Worm (Caenorhabditis elegans) whole organism, L4 larva: ENCODE measurements around the gene C50B6.9.

ENCODE experiments used
- F26F4.8 ChIP-seq: fragments of 200-800 bp; sonication (Bioruptor generic); conservative IDR thresholded peaks from 2 replicates; pipeline ENCODE4 v1.3.6; 2022; ENCODE audit warnings: missing genetic modification characterization, missing compliant biosample characterization
- F49E8.2 ChIP-seq: sonication (generic microtip); optimal IDR thresholded peaks from 2 replicates; lab custom pipeline; 2016; ENCODE audit warnings: missing compliant biosample characterization, mild to moderate bottlenecking, missing genetic modification characterization, borderline replicate concordance
- T20F7.1 ChIP-seq: fragments of 200-800 bp; sonication (Bioruptor generic); optimal IDR thresholded peaks from 2 replicates; lab custom pipeline; 2018; ENCODE audit warnings: mild to moderate bottlenecking, missing genetic modification characterization, missing compliant biosample characterization
- T26A8.4 ChIP-seq: fragments of 200-800 bp; sonication (Bioruptor generic); IDR thresholded peaks from 2 replicates; pipeline ENCODE4 v1.3.6; 2022; ENCODE audit warnings: missing genetic modification characterization, missing compliant biosample characterization
- Y105C5A.15 ChIP-seq: fragments of 200-800 bp; sonication (Bioruptor generic); IDR thresholded peaks from 2 replicates; pipeline ENCODE4 v1.3.6; 2022; ENCODE audit warnings: missing genetic modification characterization, missing compliant biosample characterization
- Y48G9A.11 ChIP-seq: fragments of 200-800 bp; sonication (Bioruptor generic); IDR thresholded peaks from 2 replicates; pipeline ENCODE4 v1.3.6; 2022; ENCODE audit warnings: missing genetic modification reagents, missing genetic modification characterization, missing compliant biosample characterization
- Y5F2A.4 ChIP-seq: fragments of 200-800 bp; sonication (Bioruptor generic); optimal IDR thresholded peaks from 2 replicates; lab custom pipeline; 2018; ENCODE audit warnings: mild to moderate bottlenecking, missing genetic modification characterization, missing compliant biosample characterization
- ZK337.2 ChIP-seq: fragments of 200-800 bp; sonication (Bioruptor generic); IDR thresholded peaks from 2 replicates; pipeline ENCODE4 v1.3.6; 2022; ENCODE audit warnings: missing genetic modification reagents, missing genetic modification characterization, missing compliant biosample characterization
- aha-1 ChIP-seq: fragments of 150-350 bp; peaks from one replicate; lab custom pipeline; 2014; ENCODE audit warnings: missing biosample characterization, missing genetic modification characterization
- ama-1 ChIP-seq: fragments of 150-350 bp; optimal IDR thresholded peaks from 2 replicates; lab custom pipeline; 2014; ENCODE audit warnings: inconsistent platforms, mixed read lengths
- ceh-28 ChIP-seq: fragments of 150-350 bp; optimal IDR thresholded peaks from 2 replicates; lab custom pipeline; 2014; ENCODE audit warnings: missing biosample characterization, missing genetic modification reagents, missing genetic modification characterization
- cey-2 ChIP-seq: sonication (generic microtip); optimal IDR thresholded peaks from 3 replicates; lab custom pipeline; 2017; ENCODE audit warnings: missing genetic modification characterization, mild to moderate bottlenecking, missing compliant biosample characterization, antibody characterized with exemption, borderline replicate concordance; ENCODE audit not compliant: insufficient read depth
- ctbp-1 ChIP-seq: fragments of 200-800 bp; sonication (Bioruptor generic); IDR thresholded peaks from 2 replicates; pipeline ENCODE4 v1.3.6; 2022; ENCODE audit warnings: missing genetic modification reagents, missing genetic modification characterization, missing compliant biosample characterization
- daf-16 ChIP-seq, 3 experiments: sonication (generic microtip); optimal IDR thresholded peaks; 2 replicates each; lab custom pipeline; 2016 to 2017; ENCODE audit warnings: missing genetic modification characterization in 3 of 3, missing genetic modification reagents in 3 of 3, mild to moderate bottlenecking in 2 of 3, missing compliant biosample characterization in 2 of 3, missing biosample characterization in 1 of 3, moderate library complexity in 1 of 3
- daf-19 ChIP-seq: fragments of 200-800 bp; sonication (Bioruptor generic); conservative IDR thresholded peaks from 2 replicates; pipeline ENCODE4 v1.3.6; 2022; ENCODE audit warnings: missing genetic modification characterization, missing compliant biosample characterization
- daf-8 ChIP-seq: fragments of 200-800 bp; sonication (Bioruptor generic); IDR thresholded peaks from 2 replicates; pipeline ENCODE4 v1.3.6; 2022; ENCODE audit warnings: missing genetic modification characterization, missing compliant biosample characterization
- dmd-6 ChIP-seq: fragments of 200-800 bp; sonication (Bioruptor generic); IDR thresholded peaks from 2 replicates; pipeline ENCODE4 v1.3.6; 2022; ENCODE audit warnings: missing genetic modification reagents, missing genetic modification characterization, missing compliant biosample characterization
- dpl-1 ChIP-seq: fragments of 150-350 bp; optimal IDR thresholded peaks from 2 replicates; lab custom pipeline; 2014; ENCODE audit warnings: missing biosample characterization, missing genetic modification reagents, missing genetic modification characterization
- duxl-1 ChIP-seq: sonication (generic microtip); optimal IDR thresholded peaks from 2 replicates; lab custom pipeline; 2016; ENCODE audit warnings: mild to moderate bottlenecking, missing genetic modification characterization, moderate library complexity, missing compliant biosample characterization; ENCODE audit not compliant: poor library complexity
- egl-27 ChIP-seq: sonication (generic microtip); optimal IDR thresholded peaks from 3 replicates; lab custom pipeline; 2017; ENCODE audit warnings: missing biosample characterization, missing genetic modification reagents, missing genetic modification characterization
- gei-8 ChIP-seq: fragments of 200-800 bp; sonication (Bioruptor generic); optimal IDR thresholded peaks from 2 replicates; lab custom pipeline; 2018; ENCODE audit warnings: mild to moderate bottlenecking, missing genetic modification characterization, missing compliant biosample characterization
- hif-1 ChIP-seq, 2 experiments: sonication (generic microtip); optimal IDR thresholded peaks; 2 replicates each; lab custom pipeline; 2016 to 2017; ENCODE audit warnings: missing compliant biosample characterization in 2 of 2, missing genetic modification characterization in 2 of 2, missing genetic modification reagents in 2 of 2, missing genotype in 2 of 2, mild to moderate bottlenecking in 1 of 2
- hlh-30 ChIP-seq: sonication (generic microtip); optimal IDR thresholded peaks from 2 replicates; lab custom pipeline; 2017; ENCODE audit warnings: antibody characterized with exemption, mild to moderate bottlenecking, missing genetic modification characterization, missing compliant biosample characterization; ENCODE audit not compliant: insufficient read depth
- lim-7 ChIP-seq: fragments of 200-800 bp; sonication (Bioruptor generic); IDR thresholded peaks from 2 replicates; pipeline ENCODE4 v1.3.6; 2022; ENCODE audit warnings: missing genetic modification characterization, missing compliant biosample characterization
- lin-1 ChIP-seq: fragments of 200-800 bp; sonication (Bioruptor generic); IDR thresholded peaks from 2 replicates; pipeline ENCODE4 v1.3.6; 2022; ENCODE audit warnings: missing genetic modification reagents, missing genetic modification characterization, missing compliant biosample characterization
- lin-13 ChIP-seq: fragments of 150-350 bp; optimal IDR thresholded peaks from 2 replicates; lab custom pipeline; 2014; ENCODE audit warnings: missing biosample characterization, missing genetic modification reagents, missing genetic modification characterization
- lin-15B ChIP-seq: fragments of 150-350 bp; sonication (generic microtip); optimal IDR thresholded peaks from 3 replicates; lab custom pipeline; 2014; ENCODE audit warnings: missing biosample characterization, missing genetic modification characterization
- lin-29 ChIP-seq: fragments of 200-800 bp; sonication (Bioruptor generic); IDR thresholded peaks from 2 replicates; pipeline ENCODE4 v1.3.6; 2022; ENCODE audit warnings: missing genetic modification reagents, missing genetic modification characterization, missing compliant biosample characterization
- lsy-2 ChIP-seq, 2 experiments: fragments of 150-350 bp in 1 of 2; sonication (generic microtip) in 1 of 2; optimal IDR thresholded peaks; 2 replicates each; lab custom pipeline; 2014 to 2017; ENCODE audit warnings: missing biosample characterization in 2 of 2, missing genetic modification characterization in 2 of 2
- madf-5 ChIP-seq, 2 experiments: fragments of 200-800 bp; sonication (Bioruptor generic); IDR thresholded peaks; 2 replicates each; pipeline ENCODE4 v1.3.6; 2022; ENCODE audit warnings: missing compliant biosample characterization in 2 of 2, missing genetic modification characterization in 2 of 2
- mdt-29 ChIP-seq: fragments of 200-800 bp; sonication (Bioruptor generic); IDR thresholded peaks from 2 replicates; pipeline ENCODE4 v1.3.6; 2022; ENCODE audit warnings: missing genetic modification reagents, missing genetic modification characterization, missing compliant biosample characterization
- mes-2 ChIP-seq: sonication (generic microtip); optimal IDR thresholded peaks from 2 replicates; lab custom pipeline; 2016; ENCODE audit warnings: missing genotype, mild to moderate bottlenecking, missing genetic modification characterization, missing compliant biosample characterization; ENCODE audit not compliant: poor library complexity, severe bottlenecking
- mxl-2 ChIP-seq: fragments of 200-800 bp; sonication (Bioruptor generic); conservative IDR thresholded peaks from 2 replicates; pipeline ENCODE4 v1.3.6; 2022; ENCODE audit warnings: missing genetic modification reagents, missing genetic modification characterization, missing compliant biosample characterization
- nhr-11 ChIP-seq: fragments of 150-350 bp; optimal IDR thresholded peaks from 2 replicates; lab custom pipeline; 2014; ENCODE audit warnings: missing biosample characterization, missing genetic modification characterization
- nhr-41 ChIP-seq: fragments of 200-800 bp; sonication (Bioruptor generic); IDR thresholded peaks from 2 replicates; pipeline ENCODE4 v1.3.6; 2022; ENCODE audit warnings: missing genetic modification reagents, missing genetic modification characterization, missing compliant biosample characterization
- nhr-48 ChIP-seq: sonication (generic microtip); optimal IDR thresholded peaks from 2 replicates; lab custom pipeline; 2016; ENCODE audit warnings: mild to moderate bottlenecking, missing genetic modification characterization, missing compliant biosample characterization
- nhr-6 ChIP-seq: fragments of 150-350 bp; optimal IDR thresholded peaks from 2 replicates; lab custom pipeline; 2014; ENCODE audit warnings: missing biosample characterization, missing genetic modification characterization
- nhr-76 ChIP-seq: fragments of 150-350 bp; optimal IDR thresholded peaks from 2 replicates; lab custom pipeline; 2014; ENCODE audit warnings: missing biosample characterization, missing genetic modification characterization
- nhr-77 ChIP-seq: fragments of 150-350 bp; optimal IDR thresholded peaks from 2 replicates; lab custom pipeline; 2014; ENCODE audit warnings: missing biosample characterization, missing genetic modification characterization
- rbr-2 ChIP-seq: sonication (generic microtip); optimal IDR thresholded peaks from 2 replicates; lab custom pipeline; 2016; ENCODE audit warnings: missing genotype, missing genetic modification characterization, missing compliant biosample characterization
- spr-3 ChIP-seq: fragments of 200-800 bp; sonication (Bioruptor generic); optimal IDR thresholded peaks from 2 replicates; lab custom pipeline; 2018; ENCODE audit warnings: mild to moderate bottlenecking, missing genetic modification characterization, missing compliant biosample characterization
- tra-1 ChIP-seq: fragments of 200-800 bp; sonication (Bioruptor generic); IDR thresholded peaks from 2 replicates; pipeline ENCODE4 v1.3.6; 2022; ENCODE audit warnings: missing genetic modification reagents, missing genetic modification characterization, missing compliant biosample characterization
- unc-130 ChIP-seq: sonication (generic microtip); optimal IDR thresholded peaks from 2 replicates; lab custom pipeline; 2016; ENCODE audit warnings: missing genetic modification reagents, missing genetic modification characterization, missing compliant biosample characterization
- unc-62 ChIP-seq, 3 experiments: fragments of 150-350 bp in 1 of 3; sonication (generic microtip); optimal IDR thresholded peaks in 2 of 3; peaks in 1 of 3; 1 replicate in 1 of 3; 2 replicates in 2 of 3; lab custom pipeline; 2014 to 2017; ENCODE audit warnings: missing biosample characterization in 3 of 3, missing genetic modification characterization in 3 of 3, missing genetic modification reagents in 3 of 3, missing genotype in 1 of 3
- vab-7 ChIP-seq: fragments of 200-800 bp; sonication (Bioruptor generic); IDR thresholded peaks from 2 replicates; pipeline ENCODE4 v1.3.6; 2022; ENCODE audit warnings: missing genetic modification reagents, missing genetic modification characterization, missing compliant biosample characterization
- zag-1 ChIP-seq: fragments of 150-350 bp; optimal IDR thresholded peaks from 2 replicates; lab custom pipeline; 2014; ENCODE audit warnings: missing biosample characterization, missing genetic modification characterization
- zip-2 ChIP-seq: fragments of 150-350 bp; optimal IDR thresholded peaks from 2 replicates; lab custom pipeline; 2014; ENCODE audit warnings: missing biosample characterization, missing genetic modification characterization
- ztf-11 ChIP-seq: fragments of 150-350 bp; optimal IDR thresholded peaks from 2 replicates; lab custom pipeline; 2014; ENCODE audit warnings: missing biosample characterization, missing genetic modification characterization
- ztf-7 ChIP-seq: fragments of 150-350 bp; optimal IDR thresholded peaks from 2 replicates; lab custom pipeline; 2014; ENCODE audit warnings: missing biosample characterization, missing genetic modification characterization

Gene C50B6.9

DNA sequence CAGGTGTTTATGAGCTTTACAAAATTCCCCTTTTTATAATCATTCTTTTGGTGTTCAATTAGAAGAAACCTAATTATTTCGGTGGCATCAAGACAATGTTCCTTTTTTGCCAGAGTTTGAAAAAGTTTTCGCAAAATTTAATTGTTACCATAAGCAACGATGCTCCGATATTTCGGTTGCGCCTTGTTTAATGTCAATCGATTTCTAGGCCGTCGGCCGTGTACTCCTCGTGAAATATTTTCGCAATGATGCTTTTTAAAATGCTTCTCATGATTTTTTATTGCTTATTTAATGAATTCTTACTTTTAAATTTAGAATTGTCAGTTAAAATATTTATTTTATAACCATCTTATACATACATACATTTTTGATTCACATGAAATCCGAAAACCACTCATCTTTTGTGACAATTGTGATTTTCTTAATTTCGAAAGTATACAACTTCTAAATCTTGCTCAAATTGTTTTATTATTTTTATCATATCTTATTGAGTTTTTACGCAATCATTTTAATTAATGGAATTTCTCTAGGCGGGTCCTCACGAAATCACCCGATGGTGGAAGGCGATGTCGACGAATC, 23.0 kb upstream of the C50B6.9 start, which contains the start of gene C50B6.3 (continued):
- no peak for TF ChIP-seq Y105C5A.15
- TF ChIP-seq lsy-2 (tag; optimal IDR thresholded peaks at IDR 0.05; lab: Kevin White, UChicago) = peak in 1 of 2 experiments; percentile 93
- peak; percentile 62 for TF ChIP-seq dmd-6
- TF ChIP-seq Y5F2A.4 (GFP tag; lab: Kevin White, UChicago) = no peak
- no peak for TF ChIP-seq lim-7
- TF ChIP-seq madf-5 (GFP tag; IDR thresholded peaks at IDR 0.05; lab: Robert Waterston, UW) = no peak
- no peak for TF ChIP-seq tra-1 (GFP tag; lab: Robert Waterston, UW)
- peak; percentile 65 for TF ChIP-seq hlh-30 (tag; lab: Kevin White, UChicago)
- TF ChIP-seq unc-62 (GFP tag; optimal IDR thresholded peaks at IDR 0.05 in 1 of 2; lab: Kevin White, UChicago) = peak in 1 of 2 experiments; percentile 90
- TF ChIP-seq unc-62 (tag; optimal IDR thresholded peaks at IDR 0.05; lab: Kevin White, UChicago) = no peak
- no peak for TF ChIP-seq vab-7 (GFP tag; lab: Robert Waterston, UW)
- no peak for TF ChIP-seq F49E8.2 (tag; lab: Kevin White, UChicago)
- no peak for TF ChIP-seq ama-1 (lab: Kevin White, UChicago)
- no peak for TF ChIP-seq nhr-77 (tag; lab: Kevin White, UChicago)
- TF ChIP-seq egl-27 (tag; lab: Kevin White, UChicago) = no peak
- no peak for TF ChIP-seq nhr-41 (GFP tag; lab: Robert Waterston, UW)
- TF ChIP-seq daf-19 (GFP tag; lab: Robert Waterston, UW) = no peak
- TF ChIP-seq lin-15B (tag; lab: Kevin White, UChicago) = peak; percentile 56
- TF ChIP-seq ztf-7 = no peak
- TF ChIP-seq ceh-28 (tag; lab: Kevin White, UChicago) = no peak
- TF ChIP-seq T26A8.4 (GFP tag; lab: Robert Waterston, UW) = 0 out of 2 replicates have a peak, but pooled peaks have one; percentile 44
- TF ChIP-seq mdt-29 = no peak
- peak; percentile 82 for TF ChIP-seq ZK337.2 (GFP tag; lab: Robert Waterston, UW)
- peak; percentile 1 for TF ChIP-seq zip-2 (tag; lab: Kevin White, UChicago)
- peak; percentile 83 for TF ChIP-seq dpl-1
- no peak for TF ChIP-seq lin-1 (GFP tag; lab: Robert Waterston, UW)
- peak; percentile 96 for TF ChIP-seq Y48G9A.11 (GFP tag; lab: Robert Waterston, UW)
- TF ChIP-seq unc-130 (GFP tag; lab: Kevin White, UChicago) = peak; percentile 71
- no peak for TF ChIP-seq ztf-11
- TF ChIP-seq hif-1 (tag; optimal IDR thresholded peaks at IDR 0.05; lab: Kevin White, UChicago) = peak in 1 of 2 experiments; percentile 83
- TF ChIP-seq nhr-76 (tag; lab: Kevin White, UChicago) = no peak
- peak in 1 of 2 experiments; percentile 13 for TF ChIP-seq daf-16 (GFP tag; optimal IDR thresholded peaks at IDR 0.05; lab: Kevin White, UChicago)
- peak; percentile 28 for TF ChIP-seq daf-16 (tag; optimal IDR thresholded peaks at IDR 0.05; lab: Kevin White, UChicago)
- TF ChIP-seq nhr-6 (tag; lab: Kevin White, UChicago) = peak; percentile 97
- TF ChIP-seq lin-13 (GFP tag; lab: Kevin White, UChicago) = no peak
- TF ChIP-seq lin-29 (GFP tag; lab: Robert Waterston, UW) = no peak
- no peak for TF ChIP-seq daf-8 (GFP tag; lab: Robert Waterston, UW)
- TF ChIP-seq gei-8 (GFP tag; lab: Kevin White, UChicago) = no peak
- TF ChIP-seq nhr-48 (tag; lab: Kevin White, UChicago) = peak; percentile 26
- peak; percentile 99 for TF ChIP-seq mes-2
- TF ChIP-seq T20F7.1 (GFP tag; lab: Kevin White, UChicago) = peak; percentile 99
- no peak for TF ChIP-seq mxl-2 (GFP tag; lab: Robert Waterston, UW)
- TF ChIP-seq duxl-1 (tag; lab: Kevin White, UChicago) = peak; percentile 83
- TF ChIP-seq F26F4.8 (GFP tag; lab: Robert Waterston, UW) = no peak
- TF ChIP-seq spr-3 (GFP tag; lab: Kevin White, UChicago) = no peak
- peak; percentile 73 for TF ChIP-seq aha-1 (tag; lab: Kevin White, UChicago)
- TF ChIP-seq zag-1 (tag; lab: Kevin White, UChicago) = no peak
- TF ChIP-seq cey-2 (tag; lab: Kevin White, UChicago) = no peak
- no peak for TF ChIP-seq ctbp-1 (GFP tag; lab: Robert Waterston, UW)
- no peak for TF ChIP-seq nhr-11
- peak; percentile 66 for TF ChIP-seq rbr-2
